Fruit fly (Drosophila melanogaster) whole organism, embryonic: ENCODE measurements around the gene CG10761.

ENCODE experiments used
- CG10431 ChIP-seq: fragments of 200-800 bp; sonication (Bioruptor generic); optimal IDR thresholded peaks from 3 replicates; lab custom pipeline; 2018; ENCODE audit warnings: missing biosample characterization, mild to moderate bottlenecking, missing genetic modification characterization
- CG10462 ChIP-seq: fragments of 200-800 bp; sonication (Bioruptor generic); optimal IDR thresholded peaks from 2 replicates; lab custom pipeline; 2016; ENCODE audit warnings: missing biosample characterization, missing genetic modification characterization
- CG10979 ChIP-seq: fragments of 200-800 bp; sonication (Bioruptor generic); optimal IDR thresholded peaks from 2 replicates; lab custom pipeline; 2018; ENCODE audit warnings: missing biosample characterization, mild to moderate bottlenecking, missing genetic modification characterization, moderate library complexity
- CG14667 ChIP-seq: fragments of 200-800 bp; sonication (Bioruptor generic); IDR thresholded peaks from 2 replicates; pipeline ENCODE4 v1.3.6; 2022; ENCODE audit warnings: missing biosample characterization, missing genetic modification characterization
- CG14860 ChIP-seq: fragments of 200-800 bp; sonication (Bioruptor generic); IDR thresholded peaks from 3 replicates; pipeline ENCODE4 v1.3.6; 2022; ENCODE audit warnings: missing biosample characterization, missing genetic modification characterization; ENCODE audit not compliant: partially characterized antibody
- CG15269 ChIP-seq: fragments of 200-800 bp; sonication (Bioruptor generic); optimal IDR thresholded peaks from 2 replicates; lab custom pipeline; 2018; ENCODE audit warnings: missing biosample characterization, mild to moderate bottlenecking, missing genetic modification characterization, moderate library complexity
- CG15479 ChIP-seq: fragments of 200-800 bp; sonication (Bioruptor generic); optimal IDR thresholded peaks from 3 replicates; lab custom pipeline; 2019; ENCODE audit warnings: missing biosample characterization, mild to moderate bottlenecking, missing genetic modification characterization, moderate library complexity
- CG18011 ChIP-seq: fragments of 200-800 bp; sonication (Bioruptor generic); optimal IDR thresholded peaks from 2 replicates; lab custom pipeline; 2017; ENCODE audit warnings: missing biosample characterization, missing genetic modification characterization, mild to moderate bottlenecking, moderate library complexity, missing genotype
- CG1832 ChIP-seq: fragments of 200-800 bp; sonication (Bioruptor generic); optimal IDR thresholded peaks from 2 replicates; lab custom pipeline; 2017; ENCODE audit warnings: missing biosample characterization, mild to moderate bottlenecking, missing genetic modification characterization, inconsistent platforms
- CG18619 ChIP-seq: fragments of 200-800 bp; sonication (Bioruptor generic); optimal IDR thresholded peaks from 3 replicates; lab custom pipeline; 2017; ENCODE audit warnings: missing biosample characterization, mild to moderate bottlenecking, missing genetic modification characterization
- CG2678 ChIP-seq: fragments of 200-800 bp; sonication (Bioruptor generic); optimal IDR thresholded peaks from 3 replicates; lab custom pipeline; 2019; ENCODE audit warnings: missing biosample characterization, mild to moderate bottlenecking, missing genetic modification characterization, moderate library complexity
- CG3281 ChIP-seq: fragments of 200-800 bp; sonication (Bioruptor generic); optimal IDR thresholded peaks from 3 replicates; lab custom pipeline; 2017; ENCODE audit warnings: missing biosample characterization, mild to moderate bottlenecking, missing genetic modification characterization
- CG3407 ChIP-seq: fragments of 200-800 bp; sonication (Bioruptor generic); optimal IDR thresholded peaks from 2 replicates; lab custom pipeline; 2018; ENCODE audit warnings: missing biosample characterization, mild to moderate bottlenecking, missing genetic modification characterization
- CG3726 ChIP-seq: fragments of 200-800 bp; sonication (Bioruptor generic); IDR thresholded peaks from 3 replicates; pipeline ENCODE4, ENCODE4 v1.3.6; 2022; ENCODE audit warnings: missing biosample characterization, missing genetic modification characterization
- CG4404 ChIP-seq: fragments of 200-800 bp; sonication (Bioruptor generic); IDR thresholded peaks from 2 replicates; pipeline ENCODE4 v1.3.6; 2022; ENCODE audit warnings: missing biosample characterization, missing genetic modification characterization
- CG6854 ChIP-seq: fragments of 200-800 bp; sonication (Bioruptor generic); optimal IDR thresholded peaks from 3 replicates; lab custom pipeline; 2017; ENCODE audit warnings: missing biosample characterization, mild to moderate bottlenecking, missing genetic modification characterization
- CG8281 ChIP-seq: fragments of 200-800 bp; sonication (Bioruptor generic); optimal IDR thresholded peaks from 2 replicates; lab custom pipeline; 2018; ENCODE audit warnings: missing biosample characterization, mild to moderate bottlenecking, missing genetic modification characterization, moderate library complexity
- CG9609 ChIP-seq: fragments of 200-800 bp; sonication (Bioruptor generic); optimal IDR thresholded peaks from 3 replicates; lab custom pipeline; 2016; ENCODE audit warnings: missing biosample characterization, missing genetic modification characterization
- CHES-1-like ChIP-seq: fragments of 200-800 bp; sonication (Bioruptor generic); optimal IDR thresholded peaks from 2 replicates; lab custom pipeline; 2016; ENCODE audit warnings: missing biosample characterization, missing genetic modification characterization
- D ChIP-seq, 2 experiments: fragments of 200-800 bp in 1 of 2; fragments of >200 bp in 1 of 2; sonication (Bioruptor generic) in 1 of 2; optimal IDR thresholded peaks; 2 replicates in 1 of 2; 3 replicates in 1 of 2; lab custom pipeline; 2017; ENCODE audit warnings: mild to moderate bottlenecking in 1 of 2, missing biosample characterization in 1 of 2, missing genetic modification characterization in 1 of 2, missing genetic modification reagents in 1 of 2
- E2f2 ChIP-seq: fragments of 200-800 bp; sonication (Bioruptor generic); IDR thresholded peaks from 2 replicates; pipeline ENCODE4 v1.3.6; 2022; ENCODE audit warnings: missing biosample characterization, missing genetic modification characterization
- Gsc ChIP-seq: fragments of 200-800 bp; sonication (Bioruptor generic); IDR thresholded peaks from 2 replicates; pipeline ENCODE4 v1.3.6; 2022; ENCODE audit warnings: missing biosample characterization, missing genetic modification characterization
- Hr78 ChIP-seq, 2 experiments: fragments of 200-800 bp in 1 of 2; fragments of >200 bp in 1 of 2; sonication (Bioruptor generic) in 1 of 2; optimal IDR thresholded peaks; 2 replicates each; lab custom pipeline; 2017 to 2019; ENCODE audit warnings: missing biosample characterization in 2 of 2, missing genetic modification characterization in 2 of 2, mild to moderate bottlenecking in 1 of 2, moderate library complexity in 1 of 2
- Meics ChIP-seq: fragments of 200-800 bp; sonication (Bioruptor generic); optimal IDR thresholded peaks from 2 replicates; lab custom pipeline; 2017; ENCODE audit warnings: missing biosample characterization, mild to moderate bottlenecking, missing genetic modification characterization
- Nf-YC ChIP-seq: fragments of 200-800 bp; optimal IDR thresholded peaks from 3 replicates; lab custom pipeline; 2019; ENCODE audit warnings: missing biosample characterization, mild to moderate bottlenecking, missing genetic modification characterization, moderate library complexity
- Optix ChIP-seq: fragments of 200-800 bp; sonication (Bioruptor generic); IDR thresholded peaks from 3 replicates; pipeline ENCODE4 v1.3.6; 2022; ENCODE audit warnings: missing biosample characterization, missing genetic modification characterization
- Usf ChIP-seq: fragments of 200-800 bp; sonication (Bioruptor generic); optimal IDR thresholded peaks from 2 replicates; lab custom pipeline; 2017; ENCODE audit warnings: missing genotype, missing biosample characterization, missing genetic modification characterization
- ap ChIP-seq: fragments of 200-800 bp; sonication (Bioruptor generic); IDR thresholded peaks from 2 replicates; pipeline ENCODE4 v1.3.6; 2022; ENCODE audit warnings: missing biosample characterization, missing genetic modification characterization
- ash1 ChIP-seq: fragments of 200-800 bp; sonication (Bioruptor generic); optimal IDR thresholded peaks from 2 replicates; lab custom pipeline; 2018; ENCODE audit warnings: missing biosample characterization, mild to moderate bottlenecking, missing genetic modification characterization
- bigmax ChIP-seq: fragments of 200-800 bp; sonication (Bioruptor generic); optimal IDR thresholded peaks from 2 replicates; lab custom pipeline; 2018; ENCODE audit warnings: missing biosample characterization, mild to moderate bottlenecking, missing genetic modification characterization
- chinmo ChIP-seq: fragments of 200-800 bp; sonication (Bioruptor generic); IDR thresholded peaks from 4 replicates; pipeline ENCODE4 v1.3.6; 2022; ENCODE audit warnings: missing biosample characterization, missing genetic modification characterization; ENCODE audit not compliant: partially characterized antibody
- corto ChIP-seq: fragments of 200-800 bp; sonication (Bioruptor generic); optimal IDR thresholded peaks from 2 replicates; lab custom pipeline; 2016; ENCODE audit warnings: missing biosample characterization, mild to moderate bottlenecking, missing genetic modification characterization, moderate library complexity
- danr ChIP-seq: fragments of 200-800 bp; sonication (Bioruptor generic); IDR thresholded peaks from 2 replicates; pipeline ENCODE4 v1.3.6; 2022; ENCODE audit warnings: missing biosample characterization, missing genetic modification characterization
- emc ChIP-seq: fragments of 200-800 bp; sonication (Bioruptor generic); optimal IDR thresholded peaks from 2 replicates; lab custom pipeline; 2016; ENCODE audit warnings: missing biosample characterization, missing genetic modification characterization
- fd102C ChIP-seq: fragments of 200-800 bp; sonication (Bioruptor generic); optimal IDR thresholded peaks from 2 replicates; lab custom pipeline; 2018; ENCODE audit warnings: missing biosample characterization, mild to moderate bottlenecking, missing genetic modification characterization, moderate library complexity
- gt ChIP-seq: fragments of 200-800 bp; sonication (Bioruptor generic); IDR thresholded peaks from 2 replicates; pipeline ENCODE4 v1.3.6; 2022; ENCODE audit warnings: missing biosample characterization, missing genetic modification characterization
- hb ChIP-seq: fragments of 200-800 bp; sonication (Bioruptor generic); IDR thresholded peaks from 3 replicates; pipeline ENCODE4 v1.3.6; 2022; ENCODE audit warnings: missing biosample characterization, missing genetic modification characterization; ENCODE audit not compliant: partially characterized antibody
- lab ChIP-seq: fragments of 200-800 bp; sonication (Bioruptor generic); optimal IDR thresholded peaks from 3 replicates; lab custom pipeline; 2017; ENCODE audit warnings: missing biosample characterization, missing genetic modification characterization, mild to moderate bottlenecking, moderate library complexity, missing genetic modification reagents
- lbe ChIP-seq: fragments of 200-800 bp; sonication (Bioruptor generic); optimal IDR thresholded peaks from 2 replicates; lab custom pipeline; 2016; ENCODE audit warnings: missing biosample characterization, mild to moderate bottlenecking, missing genetic modification characterization
- luna ChIP-seq: fragments of 200-800 bp; sonication (Bioruptor generic); optimal IDR thresholded peaks from 2 replicates; lab custom pipeline; 2016; ENCODE audit warnings: missing biosample characterization, missing genetic modification characterization
- mld ChIP-seq: fragments of 200-800 bp; sonication (Bioruptor generic); IDR thresholded peaks from 3 replicates; pipeline ENCODE4 v1.3.6; 2022; ENCODE audit warnings: missing biosample characterization, missing genetic modification characterization; ENCODE audit not compliant: partially characterized antibody
- onecut ChIP-seq: fragments of 200-800 bp; sonication (Bioruptor generic); IDR thresholded peaks from 2 replicates; pipeline ENCODE4 v1.3.6; 2022; ENCODE audit warnings: missing biosample characterization, missing genetic modification characterization
- phol ChIP-seq: fragments of 200-800 bp; sonication (Bioruptor generic); optimal IDR thresholded peaks from 3 replicates; lab custom pipeline; 2018; ENCODE audit warnings: missing biosample characterization, mild to moderate bottlenecking, missing genetic modification characterization, moderate library complexity
- psq ChIP-seq: fragments of 200-800 bp; sonication (Bioruptor generic); optimal IDR thresholded peaks from 2 replicates; lab custom pipeline; 2017; ENCODE audit warnings: missing biosample characterization, missing genetic modification characterization
- ro ChIP-seq: fragments of 200-800 bp; sonication (Bioruptor generic); IDR thresholded peaks from 2 replicates; pipeline ENCODE4 v1.3.6; 2022; ENCODE audit warnings: missing biosample characterization, missing genetic modification characterization
- run ChIP-seq: fragments of 200-800 bp; sonication (Bioruptor generic); optimal IDR thresholded peaks from 3 replicates; lab custom pipeline; 2018; ENCODE audit warnings: missing biosample characterization, mild to moderate bottlenecking, missing genetic modification characterization
- shn ChIP-seq: fragments of 200-800 bp; sonication (Bioruptor generic); optimal IDR thresholded peaks from 3 replicates; lab custom pipeline; 2016; ENCODE audit warnings: missing biosample characterization, missing genetic modification characterization
- slp2 ChIP-seq: fragments of 200-800 bp; sonication (Bioruptor generic); optimal IDR thresholded peaks from 2 replicates; lab custom pipeline; 2016; ENCODE audit warnings: missing biosample characterization, missing genetic modification characterization
- tio ChIP-seq: fragments of 200-800 bp; sonication (Bioruptor generic); optimal IDR thresholded peaks from 2 replicates; lab custom pipeline; 2017; ENCODE audit warnings: missing biosample characterization, missing genetic modification characterization, inconsistent platforms

CG10761 gene

dm6 chrX:8196598-8197228, 34.1 kb upstream of the CG10761 start (continued):
- no peak for TF ChIP-seq onecut (GFP tag; lab: Robert Waterston, UW)
- TF ChIP-seq lab (GFP tag; lab: Kevin White, UChicago): peak; percentile 52
- TF ChIP-seq CG2678 (tag; lab: Kevin White, UChicago): peak; percentile 34
- no peak for TF ChIP-seq psq (GFP tag; lab: Kevin White, UChicago)
- TF ChIP-seq fd102C (GFP tag; lab: Kevin White, UChicago): no peak
- no peak for TF ChIP-seq CG15479 (GFP tag; lab: Kevin White, UChicago)
- TF ChIP-seq Usf (GFP tag; lab: Kevin White, UChicago): no peak
- TF ChIP-seq CG3726 (GFP tag; lab: Robert Waterston, UW): 0 out of 3 replicates have a peak, but pooled peaks have one; percentile 22
- TF ChIP-seq phol (tag; lab: Kevin White, UChicago): peak; percentile 57
- TF ChIP-seq D (optimal IDR thresholded peaks at IDR 0.05; lab: Kevin White, UChicago): no peak
- no peak for TF ChIP-seq D (GFP tag; optimal IDR thresholded peaks at IDR 0.05; lab: Kevin White, UChicago)
- TF ChIP-seq CG10431 (GFP tag; lab: Kevin White, UChicago): no peak
- no peak for TF ChIP-seq CG10462 (GFP tag; lab: Kevin White, UChicago)
- TF ChIP-seq ash1: no peak
- TF ChIP-seq CG14860: no peak
- no peak for TF ChIP-seq mld (GFP tag; lab: Robert Waterston, UW)
- peak; percentile 37 for TF ChIP-seq CG1832
- peak; percentile 20 for TF ChIP-seq CG3407 (GFP tag; lab: Kevin White, UChicago)
- TF ChIP-seq Optix (GFP tag; lab: Robert Waterston, UW): peak; percentile 63; the same call in 2 of the 3 replicates
- no peak for TF ChIP-seq CG3281
- peak; percentile 44; the same call in 1 of the 2 replicates for TF ChIP-seq CG14667 (GFP tag; lab: Robert Waterston, UW)
- no peak for TF ChIP-seq corto (GFP tag; lab: Kevin White, UChicago)
- no peak for TF ChIP-seq gt (GFP tag; lab: Robert Waterston, UW)
- no peak for TF ChIP-seq ap (GFP tag; lab: Robert Waterston, UW)
- TF ChIP-seq Nf-YC (tag; lab: Kevin White, UChicago): no peak
- no peak for TF ChIP-seq tio
- TF ChIP-seq danr (GFP tag; lab: Robert Waterston, UW): 0 out of 2 replicates have a peak, but pooled peaks have one; percentile 36
- TF ChIP-seq luna (GFP tag; lab: Kevin White, UChicago): no peak
- TF ChIP-seq CG10979 (tag; lab: Kevin White, UChicago): peak; percentile 47
- no peak for TF ChIP-seq CG8281 (tag; lab: Kevin White, UChicago)
- TF ChIP-seq CG15269 (tag; lab: Kevin White, UChicago): peak; percentile 52
- TF ChIP-seq shn (GFP tag; lab: Kevin White, UChicago): no peak
- TF ChIP-seq hb: no peak
- no peak for TF ChIP-seq Meics (GFP tag; lab: Kevin White, UChicago)
- no peak for TF ChIP-seq CHES-1-like (GFP tag; lab: Kevin White, UChicago)
- TF ChIP-seq slp2 (GFP tag; lab: Kevin White, UChicago): no peak
- TF ChIP-seq run: no peak
- TF ChIP-seq Hr78 (GFP tag; optimal IDR thresholded peaks at IDR 0.05; lab: Kevin White, UChicago): no peak
- 0 out of 2 replicates have a peak, but pooled peaks have one; percentile 15 for TF ChIP-seq Gsc (GFP tag; lab: Robert Waterston, UW)
- no peak for TF ChIP-seq CG18619 (GFP tag; lab: Kevin White, UChicago)
- TF ChIP-seq lbe: peak; percentile 32
- TF ChIP-seq emc (GFP tag; lab: Kevin White, UChicago): no peak
- peak; percentile 39; the same call in 1 of the 2 replicates for TF ChIP-seq E2f2 (GFP tag; lab: Robert Waterston, UW)
- TF ChIP-seq chinmo: peak; percentile 95
- no peak for TF ChIP-seq ro (GFP tag; lab: Robert Waterston, UW)
- TF ChIP-seq CG4404 (GFP tag; lab: Robert Waterston, UW): no peak
- no peak for TF ChIP-seq CG6854
- no peak for TF ChIP-seq CG18011
- TF ChIP-seq CG9609 (GFP tag; lab: Kevin White, UChicago): no peak
- no peak for TF ChIP-seq bigmax
